Worm (Caenorhabditis elegans) whole organism, L2 larva: ENCODE measurements around the gene F23D12.4.

Experiments used
- F13H6.1 ChIP-seq: sonication (generic microtip); optimal IDR thresholded peaks from 2 replicates; lab custom pipeline; 2016; ENCODE audit warnings: missing genetic modification characterization, missing compliant biosample characterization
- blmp-1 ChIP-seq: sonication (generic microtip); optimal IDR thresholded peaks from 2 replicates; lab custom pipeline; 2017; ENCODE audit warnings: missing genetic modification characterization, mild to moderate bottlenecking, missing compliant biosample characterization, antibody characterized with exemption, moderate library complexity; ENCODE audit not compliant: insufficient read depth
- ceh-16 ChIP-seq: fragments of 150-350 bp; optimal IDR thresholded peaks from 2 replicates; lab custom pipeline; 2014; ENCODE audit warnings: missing biosample characterization, missing genetic modification characterization
- elt-1 ChIP-seq: fragments of 150-350 bp; optimal IDR thresholded peaks from 2 replicates; lab custom pipeline; 2014; ENCODE audit warnings: missing biosample characterization, missing genetic modification characterization
- elt-3 ChIP-seq: sonication (generic microtip); optimal IDR thresholded peaks from 2 replicates; lab custom pipeline; 2017; ENCODE audit warnings: missing biosample characterization, missing genetic modification characterization
- lin-13 ChIP-seq: fragments of 150-350 bp; optimal IDR thresholded peaks from 2 replicates; lab custom pipeline; 2014; ENCODE audit warnings: missing biosample characterization, missing genetic modification reagents, missing genetic modification characterization
- nhr-11 ChIP-seq: fragments of 150-350 bp; optimal IDR thresholded peaks from 2 replicates; lab custom pipeline; 2014; ENCODE audit warnings: missing biosample characterization, missing genetic modification characterization
- nhr-12 ChIP-seq: fragments of 150-350 bp; optimal IDR thresholded peaks from 2 replicates; lab custom pipeline; 2014; ENCODE audit warnings: missing biosample characterization, missing genetic modification characterization
- nhr-23 ChIP-seq: fragments of 150-350 bp; optimal IDR thresholded peaks from 2 replicates; lab custom pipeline; 2014; ENCODE audit warnings: missing biosample characterization, missing genetic modification reagents, missing genetic modification characterization
- skn-1 ChIP-seq: sonication (generic microtip); optimal IDR thresholded peaks from 2 replicates; lab custom pipeline; 2017; ENCODE audit warnings: missing biosample characterization, missing genetic modification characterization
- sma-3 ChIP-seq: sonication (generic microtip); optimal IDR thresholded peaks from 2 replicates; lab custom pipeline; 2016; ENCODE audit warnings: missing genetic modification reagents, missing genetic modification characterization, missing compliant biosample characterization
- unc-39 ChIP-seq: fragments of 150-350 bp; optimal IDR thresholded peaks from 2 replicates; lab custom pipeline; 2014; ENCODE audit warnings: missing biosample characterization, missing genetic modification characterization

DNA sequence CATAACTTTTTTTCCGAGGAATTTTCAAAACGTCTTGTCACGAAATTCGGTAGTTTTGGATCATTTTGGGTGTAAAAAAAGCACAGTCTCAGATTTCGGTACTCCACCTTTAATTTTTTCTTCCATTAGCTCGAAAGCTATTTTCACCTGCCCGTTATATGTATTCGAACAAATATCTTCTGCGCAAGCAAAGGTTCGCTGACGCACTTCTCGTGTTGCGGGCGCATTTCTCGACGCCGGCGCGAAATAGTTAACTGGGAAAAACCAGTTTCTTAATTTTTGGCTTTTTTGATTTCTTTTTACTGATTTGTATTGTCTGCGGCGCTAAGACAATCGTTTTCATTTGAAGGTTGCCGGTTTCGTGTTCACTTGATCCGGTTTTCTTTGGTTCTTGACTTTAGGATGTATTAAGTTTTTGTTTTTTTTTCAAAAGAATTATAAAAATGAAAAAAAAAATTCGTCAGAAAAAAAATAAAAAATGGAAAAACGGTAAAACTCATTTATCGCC is 9.1 kb upstream of the F23D12.4 start:
- no peak for TF ChIP-seq unc-39
- no peak for TF ChIP-seq ceh-16 (tag; lab: Kevin White, UChicago)
- TF ChIP-seq F13H6.1 = no peak
- no peak for TF ChIP-seq nhr-23 (tag; lab: Kevin White, UChicago)
- no peak for TF ChIP-seq lin-13 (GFP tag; lab: Kevin White, UChicago)
- no peak for TF ChIP-seq elt-1 (tag; lab: Kevin White, UChicago)
- TF ChIP-seq skn-1 = no peak
- no peak for TF ChIP-seq nhr-12 (tag; lab: Kevin White, UChicago)
- no peak for TF ChIP-seq sma-3
- TF ChIP-seq elt-3 = no peak
- no peak for TF ChIP-seq blmp-1 (tag; lab: Kevin White, UChicago)
- no peak for TF ChIP-seq nhr-11 (tag; lab: Kevin White, UChicago)
